Worm (Caenorhabditis elegans) whole organism, dauer: Measurements from ENCODE around the gene F35F10.14.
"Not testable (repeated sequence)": the region's sequence is repeated elsewhere in the genome, so short reads cannot be mapped to it uniquely, and the experiment has no call there.

Experiments
- unc-62 ChIP-seq: sonication (generic microtip); optimal IDR thresholded peaks from 2 replicates; lab custom pipeline; 2017; ENCODE audit warnings: missing biosample characterization, missing genetic modification reagents, missing genetic modification characterization

Gene F35F10.14

DNA sequence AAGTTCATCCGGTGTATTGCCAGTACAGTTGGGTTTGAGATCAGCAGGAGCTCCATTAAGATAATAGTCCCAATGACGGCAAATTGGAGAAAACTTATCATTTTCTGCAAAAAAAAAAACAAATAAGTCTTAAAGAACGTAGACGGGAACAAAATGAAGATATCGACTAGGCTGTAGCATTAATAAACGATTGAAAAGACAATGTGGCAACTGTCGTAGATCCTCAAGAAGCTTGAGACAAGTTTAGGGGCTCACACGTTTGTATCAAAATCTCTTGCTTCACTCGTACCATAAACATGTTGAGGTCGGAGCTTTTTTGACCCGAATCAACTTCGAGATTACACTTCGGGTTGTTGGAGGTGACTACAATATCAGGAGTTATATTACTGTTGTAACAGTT, at the start of gene F35F10.14:
Gene F35F10.14, minus strand, starts transcription at position 101 of the 400 bp plus-strand sequence.
- no peak for TF ChIP-seq unc-62 (GFP tag; lab: Kevin White, UChicago)

DNA sequence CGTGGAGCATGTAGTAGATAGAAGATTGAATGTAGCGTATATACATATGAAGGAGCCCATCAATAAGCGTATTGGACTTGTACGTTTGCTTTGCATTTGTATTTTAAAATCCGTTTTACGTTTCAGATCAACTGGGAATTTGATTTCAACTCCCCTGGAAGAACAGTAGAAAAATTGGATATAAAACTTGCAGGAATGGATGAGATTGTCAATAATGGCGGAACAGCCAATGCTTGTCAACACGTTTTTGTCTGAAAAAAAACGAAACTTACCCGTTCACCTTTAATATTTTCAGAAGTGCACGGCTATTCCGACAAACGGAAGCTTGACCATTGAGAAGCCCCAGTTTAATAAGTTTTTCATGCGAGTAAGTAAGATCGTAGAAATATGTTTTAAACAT, 47.9 kb upstream of the F35F10.14 start, which contains the start of gene C04E12.2:
Gene C04E12.2, plus strand, starts transcription at position 301 of the 400 bp plus-strand sequence.
- TF ChIP-seq unc-62 (GFP tag; lab: Kevin White, UChicago), result not testable (repeated sequence)

DNA sequence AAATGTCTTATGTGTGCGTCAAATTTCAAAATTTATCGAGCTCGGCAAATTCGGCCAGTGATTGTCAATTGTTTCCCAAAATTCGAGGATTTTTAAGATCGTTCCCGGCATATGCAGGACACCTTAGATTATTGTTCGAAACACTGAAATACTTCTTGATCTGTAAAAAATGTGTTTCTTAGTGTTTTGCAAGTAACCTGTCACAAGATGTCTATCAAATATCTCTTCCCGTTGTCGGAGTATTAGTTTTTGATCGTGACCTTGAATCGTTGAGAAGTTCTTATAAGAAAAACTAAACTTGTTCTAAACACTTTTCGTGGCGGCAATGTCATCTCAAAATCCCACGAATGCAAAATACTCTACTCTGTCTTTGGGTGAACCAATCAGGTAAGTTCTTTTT, 42.6 kb upstream of the F35F10.14 start, which contains the start of gene C04E12.4:
Gene C04E12.4, plus strand, starts transcription at position 301 of the 400 bp plus-strand sequence.
- no peak for TF ChIP-seq unc-62 (GFP tag; lab: Kevin White, UChicago)

DNA sequence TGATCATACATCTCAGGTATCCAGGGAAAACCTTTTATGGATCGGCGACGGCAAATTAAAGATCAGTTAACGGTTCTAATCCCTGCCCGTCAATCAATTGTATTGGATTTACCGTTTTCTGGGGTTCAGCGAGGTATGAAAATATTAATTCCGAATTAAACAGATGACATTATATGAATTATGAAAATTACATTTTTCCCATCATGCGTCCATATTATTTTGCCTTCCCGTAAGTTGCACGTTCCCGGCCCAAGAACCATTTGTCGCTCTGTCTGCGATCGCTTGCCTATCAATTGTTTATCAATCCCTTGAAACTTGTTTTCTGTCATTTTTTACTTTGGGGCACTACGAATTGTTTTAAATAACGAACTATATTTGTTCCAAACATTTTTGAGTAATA, 41.7 kb upstream of the F35F10.14 start:
- TF ChIP-seq unc-62 (GFP tag; lab: Kevin White, UChicago), result no peak

DNA sequence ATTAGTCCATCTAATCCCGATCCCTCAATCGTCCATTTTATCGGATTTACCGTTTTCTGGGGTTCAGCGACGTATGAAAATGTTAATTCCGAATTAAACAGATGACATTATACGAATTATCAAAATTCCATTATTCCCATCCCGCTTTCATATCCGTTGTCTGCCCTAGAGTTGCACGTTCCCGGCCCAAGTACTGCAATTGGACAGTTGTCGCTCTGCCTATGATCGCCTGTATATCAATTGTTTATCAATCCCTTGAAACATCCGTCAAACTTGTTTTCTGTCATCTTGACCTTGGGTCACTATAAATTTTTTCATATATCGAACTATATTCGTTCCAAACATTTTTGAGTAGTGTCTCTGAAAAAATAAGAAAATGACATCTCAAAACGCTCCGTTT, 38.4 kb upstream of the F35F10.14 start, which contains the start of gene C04E12.5:
Gene C04E12.5, plus strand, starts transcription at position 301 of the 400 bp plus-strand sequence.
- TF ChIP-seq unc-62 (GFP tag; lab: Kevin White, UChicago), result no peak

DNA sequence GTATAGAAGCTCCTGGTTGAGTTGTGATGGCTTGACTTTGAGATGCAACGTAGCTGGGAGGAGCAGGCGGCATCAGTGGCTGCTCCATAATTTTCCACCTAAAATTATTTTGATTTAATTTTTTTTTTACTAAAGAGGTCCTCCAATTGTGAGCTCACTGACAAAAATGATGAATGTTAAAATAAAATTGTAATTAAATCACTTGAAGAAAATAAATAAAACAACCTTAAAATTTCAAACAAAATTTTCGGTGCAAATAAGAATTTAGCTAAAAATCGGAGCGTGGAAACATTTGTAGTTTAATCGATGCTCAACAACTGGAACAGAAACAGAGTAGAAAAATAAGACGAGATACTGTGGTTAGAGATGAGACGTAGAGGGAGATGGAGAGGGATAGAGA, 37.2 kb upstream of the F35F10.14 start, which contains the start of gene scrm-3:
Gene scrm-3, minus strand, starts transcription at position 101 of the 400 bp plus-strand sequence.
- no peak for TF ChIP-seq unc-62 (GFP tag; lab: Kevin White, UChicago)

DNA sequence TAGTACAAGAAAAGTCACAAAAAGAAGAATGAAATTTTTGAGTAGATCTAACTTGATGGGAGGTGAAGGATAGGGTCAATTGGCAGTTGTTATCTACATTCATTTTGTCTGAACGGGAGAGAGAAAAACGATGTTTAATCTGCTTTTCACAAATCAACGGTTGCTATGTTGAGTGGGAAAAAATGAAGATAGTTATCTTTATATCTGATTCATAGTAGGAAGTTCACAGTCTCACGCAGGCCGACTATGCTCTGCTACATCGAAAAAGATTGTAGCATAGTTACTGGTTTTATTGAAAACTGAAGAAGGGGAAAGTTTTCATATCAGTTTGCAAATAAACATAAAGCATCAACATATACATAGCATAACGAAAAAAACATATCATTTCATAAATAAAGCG, 35.6 kb upstream of the F35F10.14 start:
- TF ChIP-seq unc-62 (GFP tag; lab: Kevin White, UChicago), result no peak

DNA sequence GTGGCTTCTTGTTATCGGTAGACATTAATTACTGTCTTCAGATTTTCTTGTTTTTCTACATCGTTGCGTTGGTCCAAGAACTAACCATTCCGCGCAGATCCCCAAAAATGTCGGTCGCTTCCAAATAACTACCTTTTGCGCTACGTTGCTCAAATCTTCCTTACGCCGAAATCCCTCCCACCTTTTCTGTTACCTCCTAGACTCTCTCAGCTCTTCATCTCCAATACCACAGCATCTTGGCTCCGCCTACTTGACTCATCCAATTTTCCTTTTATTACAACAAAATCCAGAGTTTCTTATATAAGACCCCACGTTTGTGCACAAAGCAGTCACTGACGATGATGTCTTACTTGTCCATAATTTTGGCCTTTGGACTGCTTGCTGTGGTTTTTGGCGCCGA, 33.0 kb upstream of the F35F10.14 start, which contains the start of gene C17B7.12:
Gene C17B7.12, plus strand, starts transcription at position 301 of the 400 bp plus-strand sequence.
- TF ChIP-seq unc-62 (GFP tag; lab: Kevin White, UChicago), result no peak

DNA sequence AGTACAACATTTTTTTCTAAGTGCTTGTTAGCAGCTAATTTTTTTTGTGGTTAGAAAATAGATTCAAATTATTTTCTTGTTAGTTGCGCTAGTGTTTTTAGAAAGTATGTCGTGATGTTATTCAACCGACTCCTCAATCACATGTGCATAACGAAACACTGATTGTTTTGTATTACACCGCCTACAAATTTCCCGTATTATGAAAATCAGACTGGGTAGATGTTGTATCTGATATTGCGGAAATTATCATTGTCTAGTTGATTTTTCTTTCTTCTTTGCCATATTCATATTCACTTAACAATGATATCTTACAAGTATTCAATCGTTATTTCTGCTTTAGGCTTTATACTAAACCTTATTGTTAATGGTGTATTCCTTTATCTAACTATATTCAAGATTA, 31.4 kb upstream of the F35F10.14 start, which contains the start of gene str-63:
Gene str-63, plus strand, starts transcription at position 301 of the 400 bp plus-strand sequence.
- TF ChIP-seq unc-62 (GFP tag; lab: Kevin White, UChicago), result no peak

DNA sequence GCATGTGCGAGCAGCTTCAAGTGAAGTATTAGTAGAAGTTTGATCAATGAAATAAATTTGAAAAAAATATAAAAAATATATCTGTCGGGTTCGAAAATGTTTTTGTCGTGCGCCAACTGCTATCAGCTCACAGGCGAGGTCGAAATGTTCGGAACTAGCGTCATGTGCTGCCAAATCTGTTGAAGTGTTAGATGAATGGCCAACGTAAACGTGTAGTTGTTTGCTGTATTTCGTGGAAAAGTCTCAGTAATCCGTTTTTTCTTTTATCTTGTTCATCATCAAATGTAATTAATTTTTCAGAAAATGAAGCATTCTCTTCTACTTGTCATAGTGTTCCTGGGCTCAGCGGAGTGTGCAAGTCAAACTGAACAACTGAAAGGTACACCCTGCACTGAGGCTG, 30.0 kb upstream of the F35F10.14 start, which contains the start of gene C17B7.15:
Gene C17B7.15, plus strand, starts transcription at position 301 of the 400 bp plus-strand sequence.
- TF ChIP-seq unc-62 (GFP tag; lab: Kevin White, UChicago), result no peak

DNA sequence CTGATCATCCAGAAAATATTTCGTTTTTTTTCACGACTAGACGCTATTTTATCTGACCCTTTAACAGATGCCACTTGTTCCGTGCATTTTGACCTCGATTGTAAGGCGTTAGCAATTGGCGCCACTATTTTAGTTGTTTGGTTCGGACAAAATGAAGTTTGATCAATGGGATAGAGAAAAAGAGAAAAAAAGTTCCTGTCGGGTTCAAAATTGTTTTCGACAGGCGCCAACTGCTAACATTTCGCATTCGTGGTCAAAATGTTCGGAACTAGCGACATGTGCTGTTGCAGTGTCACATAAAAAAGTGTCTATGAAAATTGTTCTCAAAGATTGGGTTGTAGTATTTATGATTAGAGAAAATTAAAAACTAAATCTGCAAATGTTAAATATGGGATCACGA, 27.6 kb upstream of the F35F10.14 start:
- TF ChIP-seq unc-62 (GFP tag; lab: Kevin White, UChicago), result no peak

DNA sequence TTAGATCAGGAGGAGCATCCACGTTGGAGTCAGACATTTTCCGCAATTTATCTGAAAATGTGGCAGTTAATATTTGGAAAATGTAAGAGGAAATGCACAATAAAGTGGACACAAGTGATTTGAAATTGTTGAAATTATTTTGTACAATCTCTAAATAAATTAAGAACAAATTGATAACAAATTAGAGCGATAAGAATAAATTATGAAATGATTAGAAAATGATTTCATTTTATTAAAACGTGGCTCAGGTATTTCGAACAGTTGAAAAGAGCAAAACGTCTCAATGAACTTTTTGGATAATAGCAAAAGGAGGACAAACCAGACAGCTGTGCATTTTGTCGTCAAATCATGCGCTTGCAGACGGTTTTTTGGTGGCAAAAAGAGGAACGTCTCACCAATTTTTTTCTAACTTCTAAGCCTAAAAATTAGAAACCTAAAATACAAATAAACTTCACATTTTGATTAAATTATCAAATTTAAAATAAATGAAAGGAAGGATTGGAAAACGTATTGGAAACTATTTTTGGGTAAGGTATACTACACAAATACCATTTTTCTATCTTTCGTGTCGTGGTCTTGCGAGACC, 26.6 kb upstream of the F35F10.14 start, which contains the start of gene fbxa-65:
Gene fbxa-65, minus strand, starts transcription at position 51 of the 586 bp plus-strand sequence.
- TF ChIP-seq unc-62 (GFP tag; lab: Kevin White, UChicago), result no peak

DNA sequence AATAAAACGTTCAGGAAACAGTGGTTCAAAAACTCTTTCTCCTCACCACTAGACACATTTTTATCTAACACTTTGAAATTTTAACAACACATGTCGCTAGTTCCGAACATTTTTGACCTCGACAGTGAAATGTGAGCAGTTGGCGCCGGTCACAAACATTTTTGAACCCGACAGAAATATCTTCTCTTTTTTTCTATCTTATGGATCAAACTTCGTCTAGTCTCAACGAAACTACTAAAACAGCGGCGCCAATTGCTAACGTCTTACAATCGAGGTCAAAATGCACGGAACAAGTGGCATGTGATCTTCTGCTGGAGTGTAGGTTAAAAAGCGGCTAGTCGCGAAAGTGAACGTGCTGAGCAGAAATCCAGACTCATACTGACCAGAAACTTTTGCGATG, 24.1 kb upstream of the F35F10.14 start:
- no peak for TF ChIP-seq unc-62 (GFP tag; lab: Kevin White, UChicago)

DNA sequence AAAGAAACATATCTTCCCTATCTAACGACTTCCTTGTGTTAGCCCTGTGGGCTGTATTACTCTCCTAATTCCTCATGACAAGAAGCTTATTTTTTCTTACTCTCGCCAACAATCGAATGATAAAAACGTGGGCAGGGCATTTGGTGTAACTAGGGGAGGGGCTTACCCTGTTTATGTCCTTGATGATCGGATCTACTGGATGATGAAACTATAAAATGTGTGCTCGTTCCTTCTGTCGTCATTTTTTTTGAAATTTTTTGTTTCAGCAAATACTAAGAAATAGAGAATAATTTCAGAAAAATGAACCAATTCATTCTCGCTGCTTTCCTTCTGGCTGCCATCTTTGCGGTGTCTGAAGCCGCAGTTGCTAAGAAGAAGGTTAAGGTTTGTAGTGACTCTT, 22.6 kb upstream of the F35F10.14 start, which contains the start of gene C17B7.3:
Gene C17B7.3, plus strand, starts transcription at position 301 of the 400 bp plus-strand sequence.
- no peak for TF ChIP-seq unc-62 (GFP tag; lab: Kevin White, UChicago)

DNA sequence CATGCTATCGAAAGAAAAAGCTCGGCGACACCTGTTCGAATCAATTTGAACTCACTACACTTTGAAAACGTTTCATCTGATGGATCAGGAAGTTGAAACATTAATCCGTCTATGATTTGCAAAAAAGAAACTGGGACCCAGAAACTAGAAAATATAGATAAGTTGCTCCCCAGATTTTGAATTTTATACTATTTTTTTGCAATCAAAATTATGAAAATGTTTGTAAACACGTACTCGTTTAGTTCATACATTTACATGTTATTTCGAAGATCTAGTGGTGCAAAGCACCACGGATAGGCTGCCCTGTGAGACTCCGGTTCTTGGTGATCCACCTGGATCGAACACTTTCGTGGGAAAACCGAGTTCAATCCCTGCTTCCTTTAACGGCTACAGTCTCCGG, 22.0 kb upstream of the F35F10.14 start, which contains the start of gene C17B7.10:
Gene C17B7.10, minus strand, starts transcription at position 101 of the 400 bp plus-strand sequence.
- TF ChIP-seq unc-62 (GFP tag; lab: Kevin White, UChicago), result no peak

DNA sequence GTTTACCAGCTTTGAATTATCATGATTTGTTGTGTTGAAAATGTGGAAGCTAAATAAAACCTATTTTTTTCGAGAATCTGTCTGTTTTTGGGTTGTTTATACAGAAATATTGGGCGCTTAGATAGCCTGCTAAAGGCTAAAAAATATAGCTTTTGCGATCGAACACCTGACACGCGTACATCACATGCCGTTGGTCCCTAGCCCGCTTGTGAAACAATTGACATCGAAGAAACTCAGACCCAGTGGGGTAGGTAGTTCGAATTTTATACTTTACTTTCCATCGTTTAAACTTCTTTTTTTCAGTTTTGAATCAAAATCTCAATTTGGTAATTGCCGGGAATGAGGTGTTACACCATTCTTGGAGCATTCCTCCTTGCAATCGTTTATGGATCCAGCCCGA, 19.1 kb upstream of the F35F10.14 start, which contains the start of gene C17B7.4:
Gene C17B7.4, plus strand, starts transcription at position 301 of the 400 bp plus-strand sequence.
- TF ChIP-seq unc-62 (GFP tag; lab: Kevin White, UChicago), result no peak
